Fruit fly (Drosophila melanogaster): ENCODE data around the gene CG31142.

The CG31142 gene

dm6 chr3R:23915967-23916366 is 13.1 kb upstream of the CG31142 start (continued):
- TF ChIP-seq sr (GFP tag; IDR thresholded peaks at IDR 0.05) (no peak), Lpt (GFP tag; optimal IDR thresholded peaks at IDR 0.05) (no peak), ara (GFP tag; IDR thresholded peaks at IDR 0.05) (no peak), H15 (GFP tag; IDR thresholded peaks at IDR 0.05) (no peak), B-H2 (GFP tag; optimal IDR thresholded peaks at IDR 0.05) (no peak), CG2678 (tag; optimal IDR thresholded peaks at IDR 0.05) (peak; percentile 5), gcm2 (GFP tag; optimal IDR thresholded peaks at IDR 0.05) (no peak), CG14667 (GFP tag; IDR thresholded peaks at IDR 0.05) (no peak), ap (GFP tag; IDR thresholded peaks at IDR 0.05) (no peak), Mes4 (GFP tag; optimal IDR thresholded peaks at IDR 0.05) (no peak), CG12104 (GFP tag; optimal IDR thresholded peaks at IDR 0.05) (no peak), CG10321 (GFP tag; IDR thresholded peaks at IDR 0.05) (no peak), CG7963 (GFP tag; IDR thresholded peaks at IDR 0.05; ENCODE audit: partially characterized antibody) (no peak), NFAT (GFP tag; IDR thresholded peaks at IDR 0.05) (no peak), nom (GFP tag; optimal IDR thresholded peaks at IDR 0.05) (peak; percentile 62), CG3407 (GFP tag; optimal IDR thresholded peaks at IDR 0.05) (no peak), Sry-δ (GFP tag; optimal IDR thresholded peaks at IDR 0.05) (no peak), tll (GFP tag; optimal IDR thresholded peaks at IDR 0.05) (no peak), Hr3 (GFP tag; optimal IDR thresholded peaks at IDR 0.05) (no peak), NC2β (GFP tag; optimal IDR thresholded peaks at IDR 0.05) (no peak), CG11696 (GFP tag; IDR thresholded peaks at IDR 0.05) (no peak), pum (GFP tag; optimal IDR thresholded peaks at IDR 0.05) (no peak), Scr (GFP tag; IDR thresholded peaks at IDR 0.05; ENCODE audit: partially characterized antibody) (no peak), CG4617 (GFP tag; optimal IDR thresholded peaks at IDR 0.05; ENCODE audit: borderline replicate concordance) (no peak), CG32772 (GFP tag; IDR thresholded peaks at IDR 0.05) (no peak), crc (GFP tag; optimal IDR thresholded peaks at IDR 0.05) (no peak), CG1792 (GFP tag; optimal IDR thresholded peaks at IDR 0.05) (no peak), usp (GFP tag; optimal IDR thresholded peaks at IDR 0.05) (no peak), btn (GFP tag; optimal IDR thresholded peaks at IDR 0.05) (no peak), CG14860 (GFP tag; IDR thresholded peaks at IDR 0.05; ENCODE audit: partially characterized antibody) (no peak), CG11456 (GFP tag; IDR thresholded peaks at IDR 0.05) (no peak), CG6689 (GFP tag; IDR thresholded peaks at IDR 0.05) (no peak), Sox102F (GFP tag; optimal IDR thresholded peaks at IDR 0.05) (peak; percentile 40), da (GFP tag; optimal IDR thresholded peaks at IDR 0.05) (no peak), Poxn (GFP tag; IDR thresholded peaks at IDR 0.05) (no peak), ATbp (GFP tag; optimal IDR thresholded peaks at IDR 0.05) (no peak), Drgx (GFP tag; IDR thresholded peaks at IDR 0.05) (peak; percentile 57), CG2116 (GFP tag; optimal IDR thresholded peaks at IDR 0.05) (no peak), CG13775 (GFP tag; optimal IDR thresholded peaks at IDR 0.05) (no peak), Gsc (GFP tag; IDR thresholded peaks at IDR 0.05) (no peak), chinmo (GFP tag; IDR thresholded peaks at IDR 0.05; ENCODE audit: partially characterized antibody) (no peak), gem (tag; optimal IDR thresholded peaks at IDR 0.05) (peak; percentile 25), pita (GFP tag; optimal IDR thresholded peaks at IDR 0.05) (no peak), chif (GFP tag; optimal IDR thresholded peaks at IDR 0.05) (no peak), CG13296 (GFP tag; optimal IDR thresholded peaks at IDR 0.05) (no peak), Oli (tag; optimal IDR thresholded peaks at IDR 0.05) (no peak), CG18262 (tag; optimal IDR thresholded peaks at IDR 0.05) (peak; percentile 5), rib (GFP tag; IDR thresholded peaks at IDR 0.05) (no peak), CG18011 (GFP tag; optimal IDR thresholded peaks at IDR 0.05) (no peak), CG7839 (tag; optimal IDR thresholded peaks at IDR 0.05) (peak; percentile 0), CG16815 (GFP tag; optimal IDR thresholded peaks at IDR 0.05) (no peak), crp (GFP tag; optimal IDR thresholded peaks at IDR 0.05) (no peak)

All from whole organism, embryonic.